Fruit fly (Drosophila melanogaster) whole organism, prepupa: ENCODE data around the gene Hex-A.
A peak's percentile ranks its signal among the peaks of the same experiment; 100 is the strongest.

Source experiments
- Blimp-1 ChIP-seq: fragments of 200-800 bp; sonication (Bioruptor generic); optimal IDR thresholded peaks from 3 replicates; lab custom pipeline; 2017; ENCODE audit warnings: missing biosample characterization, missing genetic modification characterization, mild to moderate bottlenecking, moderate library complexity, missing genetic modification reagents
- CG10631 ChIP-seq: fragments of 200-800 bp; sonication (Bioruptor generic); optimal IDR thresholded peaks from 2 replicates; lab custom pipeline; 2016; ENCODE audit warnings: missing biosample characterization, missing genetic modification characterization
- CG11902 ChIP-seq: fragments of 200-800 bp; sonication (Bioruptor generic); optimal IDR thresholded peaks from 3 replicates; lab custom pipeline; 2016; ENCODE audit warnings: missing biosample characterization, missing genetic modification characterization
- CG15336 ChIP-seq: fragments of 200-800 bp; sonication (Bioruptor generic); IDR thresholded peaks from 2 replicates; pipeline ENCODE4 v1.3.6; 2022; ENCODE audit warnings: missing biosample characterization, missing genetic modification characterization
- CG1621 ChIP-seq: fragments of 200-800 bp; sonication (Bioruptor generic); optimal IDR thresholded peaks from 3 replicates; lab custom pipeline; 2018; ENCODE audit warnings: missing biosample characterization, mild to moderate bottlenecking, missing genetic modification characterization
- CG16779 ChIP-seq: fragments of 200-800 bp; sonication (Bioruptor generic); optimal IDR thresholded peaks from 3 replicates; lab custom pipeline; 2017; ENCODE audit warnings: missing biosample characterization, mild to moderate bottlenecking, missing genetic modification characterization
- CG3032 ChIP-seq: fragments of 200-800 bp; optimal IDR thresholded peaks from 2 replicates; lab custom pipeline; 2019; ENCODE audit warnings: missing biosample characterization, mild to moderate bottlenecking, missing genetic modification characterization, moderate library complexity
- CG32006 ChIP-seq: fragments of 200-800 bp; sonication (Bioruptor generic); optimal IDR thresholded peaks from 3 replicates; lab custom pipeline; 2017; ENCODE audit warnings: missing biosample characterization, mild to moderate bottlenecking, missing genetic modification characterization
- CG34406 ChIP-seq: fragments of 200-800 bp; sonication (Bioruptor generic); optimal IDR thresholded peaks from 3 replicates; lab custom pipeline; 2016; ENCODE audit warnings: missing biosample characterization, missing genetic modification characterization
- CG3919 ChIP-seq: fragments of 200-800 bp; sonication (Bioruptor generic); optimal IDR thresholded peaks from 3 replicates; lab custom pipeline; 2016; ENCODE audit warnings: missing biosample characterization, missing genetic modification characterization
- CG6163 ChIP-seq: fragments of 200-800 bp; sonication (Bioruptor generic); IDR thresholded peaks from 3 replicates; pipeline ENCODE4 v1.3.6; 2022; ENCODE audit warnings: missing biosample characterization, missing genetic modification characterization
- CG6276 ChIP-seq: fragments of 200-800 bp; sonication (Bioruptor generic); optimal IDR thresholded peaks from 2 replicates; lab custom pipeline; 2017; ENCODE audit warnings: missing biosample characterization, mild to moderate bottlenecking, missing genetic modification characterization
- CG6808 ChIP-seq: fragments of 200-800 bp; sonication (Bioruptor generic); optimal IDR thresholded peaks from 3 replicates; lab custom pipeline; 2017; ENCODE audit warnings: missing biosample characterization, missing genetic modification characterization, mild to moderate bottlenecking, moderate library complexity, missing genetic modification reagents
- CG6854 ChIP-seq: fragments of 200-800 bp; sonication (Bioruptor generic); optimal IDR thresholded peaks from 2 replicates; lab custom pipeline; 2017; ENCODE audit warnings: missing biosample characterization, mild to moderate bottlenecking, missing genetic modification characterization
- CG7368 ChIP-seq: fragments of 200-800 bp; sonication (Bioruptor generic); optimal IDR thresholded peaks from 3 replicates; lab custom pipeline; 2016; ENCODE audit warnings: missing biosample characterization, missing genetic modification characterization
- CG8119 ChIP-seq: fragments of 200-800 bp; sonication (Bioruptor generic); IDR thresholded peaks from 3 replicates; pipeline ENCODE4 v1.3.6; 2022; ENCODE audit warnings: missing biosample characterization, missing genetic modification characterization
- CG8319 ChIP-seq: fragments of 200-800 bp; sonication (Bioruptor generic); optimal IDR thresholded peaks from 3 replicates; lab custom pipeline; 2016; ENCODE audit warnings: missing biosample characterization, missing genetic modification characterization
- CG8632 ChIP-seq: fragments of 200-800 bp; sonication (Bioruptor generic); optimal IDR thresholded peaks from 3 replicates; lab custom pipeline; 2016; ENCODE audit warnings: missing biosample characterization, missing genetic modification characterization
- CG9139 ChIP-seq: fragments of 200-800 bp; sonication (Bioruptor generic); optimal IDR thresholded peaks from 3 replicates; lab custom pipeline; 2017; ENCODE audit warnings: missing biosample characterization, mild to moderate bottlenecking, missing genetic modification characterization
- Eip75B ChIP-seq: fragments of 200-800 bp; sonication (Bioruptor generic); optimal IDR thresholded peaks from 3 replicates; lab custom pipeline; 2016; ENCODE audit warnings: missing biosample characterization, missing genetic modification characterization
- Eip78C ChIP-seq: fragments of 200-800 bp; sonication (Bioruptor generic); peaks from one replicate; lab custom pipeline; 2016; ENCODE audit warnings: missing biosample characterization, missing genetic modification characterization
- Eip93F ChIP-seq: fragments of 200-800 bp; sonication (Bioruptor generic); optimal IDR thresholded peaks from 2 replicates; lab custom pipeline; 2016; ENCODE audit warnings: missing biosample characterization, mild to moderate bottlenecking, missing genetic modification characterization
- Ets21C ChIP-seq: fragments of 200-800 bp; sonication (Bioruptor generic); optimal IDR thresholded peaks from 3 replicates; lab custom pipeline; 2016; ENCODE audit warnings: missing biosample characterization, missing genetic modification characterization
- Gug ChIP-seq: fragments of 200-800 bp; sonication (Bioruptor generic); IDR thresholded peaks from 2 replicates; pipeline ENCODE4 v1.3.6; 2022; ENCODE audit warnings: missing biosample characterization, missing genetic modification characterization
- Hr38 ChIP-seq: sonication (Bioruptor generic); optimal IDR thresholded peaks from 2 replicates; lab custom pipeline; 2016; ENCODE audit warnings: missing biosample characterization, missing genetic modification characterization
- Hr39 ChIP-seq: fragments of 200-800 bp; sonication (Bioruptor generic); optimal IDR thresholded peaks from 2 replicates; lab custom pipeline; 2016; ENCODE audit warnings: missing biosample characterization, missing genetic modification characterization
- Met ChIP-seq: fragments of 200-800 bp; sonication (Bioruptor generic); optimal IDR thresholded peaks from 3 replicates; lab custom pipeline; 2016; ENCODE audit warnings: missing biosample characterization, missing genetic modification characterization
- OdsH ChIP-seq: fragments of 200-800 bp; sonication (Bioruptor generic); optimal IDR thresholded peaks from 3 replicates; lab custom pipeline; 2016; ENCODE audit warnings: missing biosample characterization, missing genetic modification characterization
- Sox102F ChIP-seq: fragments of 200-800 bp; sonication (Bioruptor generic); optimal IDR thresholded peaks from 2 replicates; lab custom pipeline; 2016; ENCODE audit warnings: missing biosample characterization, mild to moderate bottlenecking, missing genetic modification characterization
- Sox14 ChIP-seq: fragments of 200-800 bp; sonication (Bioruptor generic); optimal IDR thresholded peaks from 3 replicates; lab custom pipeline; 2016; ENCODE audit warnings: missing biosample characterization, missing genetic modification characterization
- Sox15 ChIP-seq: fragments of 200-800 bp; sonication (Bioruptor generic); optimal IDR thresholded peaks from 3 replicates; lab custom pipeline; 2016; ENCODE audit warnings: missing biosample characterization, missing genetic modification characterization
- achi ChIP-seq: fragments of 200-800 bp; sonication (Bioruptor generic); optimal IDR thresholded peaks from 3 replicates; lab custom pipeline; 2016; ENCODE audit warnings: missing biosample characterization, missing genetic modification characterization
- acj6 ChIP-seq: fragments of 200-800 bp; sonication (Bioruptor generic); optimal IDR thresholded peaks from 3 replicates; lab custom pipeline; 2016; ENCODE audit warnings: missing biosample characterization, missing genetic modification characterization
- cyc ChIP-seq: fragments of 200-800 bp; sonication (Bioruptor generic); optimal IDR thresholded peaks from 3 replicates; lab custom pipeline; 2016; ENCODE audit warnings: missing biosample characterization, missing genetic modification characterization
- dac ChIP-seq: fragments of 200-800 bp; sonication (Bioruptor generic); optimal IDR thresholded peaks from 2 replicates; lab custom pipeline; 2017; ENCODE audit warnings: missing biosample characterization, mild to moderate bottlenecking, missing genetic modification characterization
- dsx ChIP-seq: fragments of 200-800 bp; optimal IDR thresholded peaks from 3 replicates; lab custom pipeline; 2019; ENCODE audit warnings: missing biosample characterization, mild to moderate bottlenecking, missing genetic modification characterization, moderate library complexity; ENCODE audit not compliant: poor library complexity, severe bottlenecking
- eg ChIP-seq: fragments of 200-800 bp; sonication (Bioruptor generic); IDR thresholded peaks from 3 replicates; pipeline ENCODE4 v1.3.6; 2022; ENCODE audit warnings: missing biosample characterization, missing genetic modification characterization
- esn ChIP-seq: fragments of 200-800 bp; sonication (Bioruptor generic); optimal IDR thresholded peaks from 2 replicates; lab custom pipeline; 2016; ENCODE audit warnings: missing biosample characterization, mild to moderate bottlenecking, missing genetic modification characterization, moderate library complexity
- fd59A ChIP-seq: fragments of 200-800 bp; sonication (Bioruptor generic); optimal IDR thresholded peaks from 2 replicates; lab custom pipeline; 2017; ENCODE audit warnings: missing biosample characterization, mild to moderate bottlenecking, missing genetic modification characterization, missing genetic modification reagents
- fd85E ChIP-seq: fragments of 200-800 bp; sonication (Bioruptor generic); optimal IDR thresholded peaks from 3 replicates; lab custom pipeline; 2016; ENCODE audit warnings: missing biosample characterization, missing genetic modification characterization
- pdm3 ChIP-seq: fragments of 200-800 bp; sonication (Bioruptor generic); optimal IDR thresholded peaks from 3 replicates; lab custom pipeline; 2016; ENCODE audit warnings: missing biosample characterization, missing genetic modification characterization
- salr ChIP-seq, 2 experiments: fragments of 200-800 bp; sonication (Bioruptor generic); optimal IDR thresholded peaks; 3 replicates each; lab custom pipeline; 2016 to 2018; ENCODE audit warnings: missing biosample characterization in 2 of 2, missing genetic modification characterization in 2 of 2, mild to moderate bottlenecking in 1 of 2
- spab ChIP-seq: fragments of 200-800 bp; sonication (Bioruptor generic); optimal IDR thresholded peaks from 2 replicates; lab custom pipeline; 2017; ENCODE audit warnings: missing biosample characterization, mild to moderate bottlenecking, missing genetic modification characterization, missing genetic modification reagents
- ss ChIP-seq, 2 experiments: fragments of 200-800 bp; sonication (Bioruptor generic); optimal IDR thresholded peaks; 2 replicates in 1 of 2; 3 replicates in 1 of 2; lab custom pipeline; 2017 to 2018; ENCODE audit warnings: mild to moderate bottlenecking in 2 of 2, missing biosample characterization in 2 of 2, missing genetic modification characterization in 2 of 2, moderate library complexity in 1 of 2
- svp ChIP-seq: fragments of 200-800 bp; sonication (Bioruptor generic); peaks from one replicate; lab custom pipeline; 2016; ENCODE audit warnings: missing biosample characterization, missing genetic modification characterization
- topi ChIP-seq: fragments of 200-800 bp; sonication (Bioruptor generic); optimal IDR thresholded peaks from 3 replicates; lab custom pipeline; 2016; ENCODE audit warnings: missing biosample characterization, missing genetic modification characterization

Hex-A gene

dm6 chrX:9582659-9583317 lies 2.7 kb upstream of the Hex-A start (continued):
- peak; percentile 40 for TF ChIP-seq CG6808 (GFP tag; lab: Kevin White, UChicago)
- peak; percentile 44 to 73 for TF ChIP-seq ss (GFP tag; optimal IDR thresholded peaks at IDR 0.05; lab: Kevin White, UChicago)
- peak; percentile 75 for TF ChIP-seq esn (GFP tag; lab: Kevin White, UChicago)
- peak; percentile 47 for TF ChIP-seq CG7368
- peak; percentile 17 for TF ChIP-seq CG8319 (GFP tag; lab: Kevin White, UChicago)
- peak; percentile 58 for TF ChIP-seq acj6
- peak; percentile 12 for TF ChIP-seq CG1621
- TF ChIP-seq CG6163, result 0 out of 3 replicates have a peak, but pooled peaks have one; percentile 20
- TF ChIP-seq cyc (GFP tag; lab: Kevin White, UChicago), result peak; percentile 31

dm6 chrX:9583440-9584103 lies 1.9 kb upstream of the Hex-A start:
- TF ChIP-seq CG8119 (GFP tag; lab: Robert Waterston, UW), result peak; percentile 99
- peak; percentile 94 for TF ChIP-seq CG16779 (tag; lab: Kevin White, UChicago)
- peak; percentile 70 for TF ChIP-seq Sox15
- peak; percentile 97 for TF ChIP-seq CG15336 (GFP tag; lab: Robert Waterston, UW)
- TF ChIP-seq CG34406, result peak; percentile 87
- peak; percentile 94 for TF ChIP-seq eg (GFP tag; lab: Robert Waterston, UW)
- TF ChIP-seq fd59A (GFP tag; lab: Kevin White, UChicago), result peak; percentile 94
- peak; percentile 89 for TF ChIP-seq CG7368
- TF ChIP-seq dac (GFP tag; lab: Kevin White, UChicago), result peak; percentile 93
- TF ChIP-seq Blimp-1 (GFP tag; lab: Kevin White, UChicago), result no peak
- peak; percentile 96 for TF ChIP-seq CG6276
- TF ChIP-seq topi (GFP tag; lab: Kevin White, UChicago), result peak; percentile 79
- TF ChIP-seq Sox102F (GFP tag; lab: Kevin White, UChicago), result peak; percentile 59
- peak; percentile 95 for TF ChIP-seq Eip78C (GFP tag; lab: Kevin White, UChicago)
- TF ChIP-seq spab (GFP tag; lab: Kevin White, UChicago), result peak; percentile 93
- TF ChIP-seq dsx, result peak; percentile 92
- peak; percentile 88 for TF ChIP-seq pdm3 (GFP tag; lab: Kevin White, UChicago)
- peak; percentile 93 for TF ChIP-seq CG1621
- TF ChIP-seq esn (GFP tag; lab: Kevin White, UChicago), result peak; percentile 81
- TF ChIP-seq ss (GFP tag; optimal IDR thresholded peaks at IDR 0.05; lab: Kevin White, UChicago), result peak; percentile 94
- peak; percentile 79 for TF ChIP-seq Sox14 (GFP tag; lab: Kevin White, UChicago)
- peak; percentile 64 for TF ChIP-seq cyc (GFP tag; lab: Kevin White, UChicago)
- peak; percentile 84 for TF ChIP-seq CG8632 (GFP tag; lab: Kevin White, UChicago)
- peak; percentile 33 for TF ChIP-seq CG6854 (GFP tag; lab: Kevin White, UChicago)
- no peak for TF ChIP-seq Hr38 (GFP tag; lab: Kevin White, UChicago)
- peak; percentile 42 for TF ChIP-seq fd85E (GFP tag; lab: Kevin White, UChicago)
- peak; percentile 87 for TF ChIP-seq CG9139 (GFP tag; lab: Kevin White, UChicago)
- peak; percentile 94 for TF ChIP-seq Gug
- TF ChIP-seq CG8319 (GFP tag; lab: Kevin White, UChicago), result peak; percentile 75
- peak; percentile 94 for TF ChIP-seq CG3032 (tag; lab: Kevin White, UChicago)
- peak; percentile 98 for TF ChIP-seq CG32006 (GFP tag; lab: Kevin White, UChicago)
- TF ChIP-seq Eip93F, result peak; percentile 32
- peak; percentile 88 to 91 for TF ChIP-seq salr (GFP tag; optimal IDR thresholded peaks at IDR 0.05; lab: Kevin White, UChicago)
- TF ChIP-seq Ets21C, result peak; percentile 50
- peak; percentile 94 for TF ChIP-seq achi (GFP tag; lab: Kevin White, UChicago)
- peak; percentile 94 for TF ChIP-seq CG10631 (GFP tag; lab: Kevin White, UChicago)
- TF ChIP-seq acj6, result peak; percentile 91
- TF ChIP-seq CG6808 (GFP tag; lab: Kevin White, UChicago), result peak; percentile 95
- peak; percentile 92 for TF ChIP-seq OdsH (GFP tag; lab: Kevin White, UChicago)
- TF ChIP-seq Met (GFP tag; lab: Kevin White, UChicago), result peak; percentile 68
- TF ChIP-seq CG3919 (GFP tag; lab: Kevin White, UChicago), result peak; percentile 91
- TF ChIP-seq Hr39 (GFP tag; lab: Kevin White, UChicago), result peak; percentile 39
- TF ChIP-seq Eip75B (GFP tag; lab: Kevin White, UChicago), result peak; percentile 87
- peak; percentile 61 for TF ChIP-seq CG11902 (GFP tag; lab: Kevin White, UChicago)
- peak; percentile 75 for TF ChIP-seq svp
